Fruit fly (Drosophila melanogaster): ENCODE measurements around the gene Caf1-180.

Caf1-180 gene

dm6 chrX:8606206-8606605 lies at the start of gene Caf1-180 (continued):
- TF ChIP-seq emc (GFP tag; optimal IDR thresholded peaks at IDR 0.05) (no peak), en (GFP tag; optimal IDR thresholded peaks at IDR 0.05) (no peak), bbx (GFP tag; IDR thresholded peaks at IDR 0.05; ENCODE audit: partially characterized antibody) (peak; percentile 79), NK7.1 (GFP tag; optimal IDR thresholded peaks at IDR 0.05) (no peak), croc (GFP tag; conservative IDR thresholded peaks at IDR 0.05) (no peak), lilli (GFP tag; optimal IDR thresholded peaks at IDR 0.05) (peak; percentile 13), NFAT (GFP tag; IDR thresholded peaks at IDR 0.05) (peak; percentile 56; the same call in 1 of the 2 replicates), toy (GFP tag; IDR thresholded peaks at IDR 0.05) (no peak), CG2889 (GFP tag; IDR thresholded peaks at IDR 0.05) (no peak), Hr78 (GFP tag; optimal IDR thresholded peaks at IDR 0.05) (no peak), Tbp (GFP tag; optimal IDR thresholded peaks at IDR 0.05) (no peak), Vsx1 (GFP tag; optimal IDR thresholded peaks at IDR 0.05) (no peak), crp (GFP tag; optimal IDR thresholded peaks at IDR 0.05) (no peak), CG2712 (tag; optimal IDR thresholded peaks at IDR 0.05) (peak; percentile 47), CG7357 (GFP tag; IDR thresholded peaks at IDR 0.05) (no peak), Dad (GFP tag; optimal IDR thresholded peaks at IDR 0.05) (no peak), CG17612 (GFP tag; IDR thresholded peaks at IDR 0.05) (no peak), inv (GFP tag; IDR thresholded peaks at IDR 0.05; ENCODE audit: partially characterized antibody) (peak; percentile 78), pum (GFP tag; optimal IDR thresholded peaks at IDR 0.05) (no peak), HLH3B (GFP tag; IDR thresholded peaks at IDR 0.05) (no peak), cwo (GFP tag; optimal IDR thresholded peaks at IDR 0.05) (no peak), gem (tag; optimal IDR thresholded peaks at IDR 0.05) (no peak), CG10431 (GFP tag; optimal IDR thresholded peaks at IDR 0.05) (no peak), kni (GFP tag; optimal IDR thresholded peaks at IDR 0.05) (no peak), al (GFP tag; IDR thresholded peaks at IDR 0.05) (no peak), CG6765 (GFP tag; optimal IDR thresholded peaks at IDR 0.05) (no peak), pros (GFP tag; optimal IDR thresholded peaks at IDR 0.05) (peak; percentile 92), Ptx1 (GFP tag; IDR thresholded peaks at IDR 0.05) (no peak), pita (GFP tag; optimal IDR thresholded peaks at IDR 0.05) (peak; percentile 88), sisA (GFP tag; IDR thresholded peaks at IDR 0.05) (0 out of 2 replicates have a peak, but pooled peaks have one; percentile 9), Hand (GFP tag; optimal IDR thresholded peaks at IDR 0.05) (no peak), CG16815 (GFP tag; optimal IDR thresholded peaks at IDR 0.05) (no peak), CG10543 (GFP tag; optimal IDR thresholded peaks at IDR 0.05) (no peak), CG14014 (GFP tag; IDR thresholded peaks at IDR 0.05) (no peak), CG10979 (tag; optimal IDR thresholded peaks at IDR 0.05) (peak; percentile 1), tll (GFP tag; optimal IDR thresholded peaks at IDR 0.05) (no peak), fd102C (GFP tag; optimal IDR thresholded peaks at IDR 0.05) (no peak), corto (GFP tag; optimal IDR thresholded peaks at IDR 0.05) (no peak), seq (GFP tag; IDR thresholded peaks at IDR 0.05) (no peak), CG12659 (GFP tag; optimal IDR thresholded peaks at IDR 0.05) (peak; percentile 35), jigr1 (GFP tag; IDR thresholded peaks at IDR 0.05) (no peak), CG14710 (tag; optimal IDR thresholded peaks at IDR 0.05) (peak; percentile 60), CG18619 (GFP tag; optimal IDR thresholded peaks at IDR 0.05) (no peak), sna (GFP tag; IDR thresholded peaks at IDR 0.05; ENCODE audit: partially characterized antibody) (peak; percentile 69), D19B (GFP tag; optimal IDR thresholded peaks at IDR 0.05) (no peak), CG7372 (GFP tag; IDR thresholded peaks at IDR 0.05) (no peak), vvl (GFP tag; IDR thresholded peaks at IDR 0.05) (peak; percentile 44; the same call in 1 of the 2 replicates), gcm (GFP tag; optimal IDR thresholded peaks at IDR 0.05) (no peak), ham (GFP tag; IDR thresholded peaks at IDR 0.05) (no peak), CG14667 (GFP tag; IDR thresholded peaks at IDR 0.05) (no peak), ERR (GFP tag; optimal IDR thresholded peaks at IDR 0.05) (no peak)
